In the genomic region with DNA sequence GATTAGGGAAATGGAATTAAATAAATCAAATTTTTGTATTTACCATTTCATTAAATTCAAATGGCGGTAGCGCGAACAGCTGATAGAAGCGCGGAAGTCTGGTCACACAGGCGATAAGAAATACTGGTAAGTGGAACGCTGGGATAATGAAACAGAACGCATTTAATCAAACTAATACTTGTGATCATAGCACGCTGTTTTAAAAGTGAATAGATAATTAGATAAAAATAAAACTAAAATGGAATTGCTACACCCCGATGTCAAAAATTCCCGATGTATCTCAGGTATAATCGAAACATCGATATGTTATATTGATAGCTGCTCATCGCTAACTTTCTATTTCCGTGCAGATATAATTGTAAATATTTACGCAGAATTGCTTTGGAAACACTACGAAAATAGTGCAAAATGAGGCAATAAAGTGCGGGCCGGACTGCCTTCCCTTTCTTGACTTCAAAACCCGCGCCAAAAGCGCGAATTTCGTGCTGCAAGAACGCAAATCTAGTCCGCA, we compare ENCODE assay signal across 1 fruit fly cellular context.
TF ChIP-seq lines count a peak whose summit lies in the region.

TSS of gene okr (minus strand) at position 96 of the 511 bp plus-strand sequence.
TSS of gene CG3558 (plus strand) at position 207 of the 511 bp plus-strand sequence.

TF ChIP-seq in whole organism, embryonic, 481 proteins besides CTCF, POLR2A, EP300 and RAD21 (continued from another document and continues in another):
- TF ChIP-seq stwl (tag; optimal IDR thresholded peaks at IDR 0.05; lab: Kevin White, UChicago) (peak; percentile 74), Asciz (GFP tag; optimal IDR thresholded peaks at IDR 0.05; lab: Kevin White, UChicago) (no peak), her (GFP tag; optimal IDR thresholded peaks at IDR 0.05; lab: Kevin White, UChicago) (no peak), pros (GFP tag; optimal IDR thresholded peaks at IDR 0.05; lab: Kevin White, UChicago) (no peak), zfh1 (GFP tag; IDR thresholded peaks at IDR 0.05; lab: Robert Waterston, UW) (no peak), pum (GFP tag; optimal IDR thresholded peaks at IDR 0.05; lab: Kevin White, UChicago) (no peak), CG13624 (GFP tag; optimal IDR thresholded peaks at IDR 0.05; lab: Kevin White, UChicago) (no peak), CG6791 (GFP tag; IDR thresholded peaks at IDR 0.05; lab: Robert Waterston, UW; ENCODE audit: partially characterized antibody) (peak; percentile 73), Ravus (GFP tag; IDR thresholded peaks at IDR 0.05; lab: Robert Waterston, UW) (no peak), CG12391 (tag; optimal IDR thresholded peaks at IDR 0.05; lab: Kevin White, UChicago) (peak; percentile 9), Dll (GFP tag; IDR thresholded peaks at IDR 0.05; lab: Robert Waterston, UW; ENCODE audit: partially characterized antibody) (peak; percentile 93), CG31441 (GFP tag; IDR thresholded peaks at IDR 0.05; lab: Robert Waterston, UW) (no peak), CrebB (tag; optimal IDR thresholded peaks at IDR 0.05; lab: Kevin White, UChicago) (no peak), CG13123 (GFP tag; optimal IDR thresholded peaks at IDR 0.05; lab: Kevin White, UChicago) (no peak), zfh2 (GFP tag; optimal IDR thresholded peaks at IDR 0.05; lab: Kevin White, UChicago) (no peak), C15 (GFP tag; IDR thresholded peaks at IDR 0.05; lab: Robert Waterston, UW) (no peak), CG7556 (GFP tag; optimal IDR thresholded peaks at IDR 0.05; lab: Kevin White, UChicago) (no peak), MTF-1 (GFP tag; optimal IDR thresholded peaks at IDR 0.05; lab: Kevin White, UChicago; ENCODE audit: borderline replicate concordance) (no peak), CG9797 (GFP tag; optimal IDR thresholded peaks at IDR 0.05; lab: Kevin White, UChicago) (peak; percentile 83), CG11504 (tag; optimal IDR thresholded peaks at IDR 0.05; lab: Kevin White, UChicago) (no peak), CG9932 (GFP tag; IDR thresholded peaks at IDR 0.05; lab: Robert Waterston, UW) (no peak), rib (GFP tag; IDR thresholded peaks at IDR 0.05; lab: Robert Waterston, UW) (no peak), zf30C (GFP tag; optimal IDR thresholded peaks at IDR 0.05; lab: Kevin White, UChicago) (no peak), CG10431 (GFP tag; optimal IDR thresholded peaks at IDR 0.05; lab: Kevin White, UChicago) (no peak), Atf3 (GFP tag; optimal IDR thresholded peaks at IDR 0.05; lab: Kevin White, UChicago) (no peak), fu2 (GFP tag; optimal IDR thresholded peaks at IDR 0.05; lab: Kevin White, UChicago) (no peak), bowl (GFP tag; IDR thresholded peaks at IDR 0.05; lab: Robert Waterston, UW) (no peak), btn (GFP tag; optimal IDR thresholded peaks at IDR 0.05; lab: Kevin White, UChicago) (no peak), jing (GFP tag; optimal IDR thresholded peaks at IDR 0.05; lab: Kevin White, UChicago) (no peak), hb (GFP tag; IDR thresholded peaks at IDR 0.05; lab: Robert Waterston, UW; ENCODE audit: partially characterized antibody) (peak; percentile 66; the same call in 2 of the 3 replicates), D (optimal IDR thresholded peaks at IDR 0.05; lab: Kevin White, UChicago) (no peak), D (GFP tag; optimal IDR thresholded peaks at IDR 0.05; lab: Kevin White, UChicago) (no peak), CG18599 (GFP tag; optimal IDR thresholded peaks at IDR 0.05; lab: Kevin White, UChicago) (no peak), chinmo (GFP tag; IDR thresholded peaks at IDR 0.05; lab: Robert Waterston, UW; ENCODE audit: partially characterized antibody) (no peak), Scr (GFP tag; IDR thresholded peaks at IDR 0.05; lab: Robert Waterston, UW; ENCODE audit: partially characterized antibody) (peak; percentile 87), dm (GFP tag; optimal IDR thresholded peaks at IDR 0.05; lab: Kevin White, UChicago) (no peak), CG12659 (GFP tag; optimal IDR thresholded peaks at IDR 0.05; lab: Kevin White, UChicago) (peak; percentile 18), Hmx (GFP tag; optimal IDR thresholded peaks at IDR 0.05; lab: Kevin White, UChicago) (no peak), org-1 (GFP tag; optimal IDR thresholded peaks at IDR 0.05; lab: Kevin White, UChicago) (no peak), CG6854 (GFP tag; optimal IDR thresholded peaks at IDR 0.05; lab: Kevin White, UChicago) (no peak), pan (optimal IDR thresholded peaks at IDR 0.05; lab: Kevin White, UChicago) (no peak), pan (GFP tag; optimal IDR thresholded peaks at IDR 0.05 in 1 of 2, IDR thresholded peaks at IDR 0.05 in 1 of 2) (no peak), en (GFP tag; optimal IDR thresholded peaks at IDR 0.05; lab: Kevin White, UChicago) (no peak), CG11723 (GFP tag; optimal IDR thresholded peaks at IDR 0.05; lab: Kevin White, UChicago) (no peak), z (GFP tag; IDR thresholded peaks at IDR 0.05; lab: Robert Waterston, UW) (no peak), Fer3 (tag; optimal IDR thresholded peaks at IDR 0.05; lab: Kevin White, UChicago) (no peak), ap (GFP tag; IDR thresholded peaks at IDR 0.05; lab: Robert Waterston, UW) (no peak), Dbx (GFP tag; IDR thresholded peaks at IDR 0.05; lab: Robert Waterston, UW) (no peak), kni (GFP tag; optimal IDR thresholded peaks at IDR 0.05; lab: Kevin White, UChicago) (no peak), ro (GFP tag; IDR thresholded peaks at IDR 0.05; lab: Robert Waterston, UW) (no peak), kay (GFP tag; optimal IDR thresholded peaks at IDR 0.05; lab: Kevin White, UChicago) (no peak), luna (GFP tag; optimal IDR thresholded peaks at IDR 0.05; lab: Kevin White, UChicago) (no peak), CG8924 (tag; optimal IDR thresholded peaks at IDR 0.05; lab: Kevin White, UChicago) (peak; percentile 24), wor (GFP tag; IDR thresholded peaks at IDR 0.05; lab: Robert Waterston, UW) (no peak), emc (GFP tag; optimal IDR thresholded peaks at IDR 0.05; lab: Kevin White, UChicago) (no peak), CG17829 (tag; optimal IDR thresholded peaks at IDR 0.05; lab: Kevin White, UChicago) (peak; percentile 8), vfl (GFP tag; optimal IDR thresholded peaks at IDR 0.05; lab: Kevin White, UChicago) (no peak), CG1792 (GFP tag; optimal IDR thresholded peaks at IDR 0.05; lab: Kevin White, UChicago) (no peak), CG16813 (GFP tag; IDR thresholded peaks at IDR 0.05; lab: Robert Waterston, UW; ENCODE audit: partially characterized antibody) (peak; percentile 84), CG4282 (GFP tag; optimal IDR thresholded peaks at IDR 0.05; lab: Kevin White, UChicago) (no peak), CG3847 (GFP tag; IDR thresholded peaks at IDR 0.05; lab: Robert Waterston, UW) (no peak), CG4730 (GFP tag; IDR thresholded peaks at IDR 0.05; lab: Robert Waterston, UW) (no peak), NK7.1 (GFP tag; optimal IDR thresholded peaks at IDR 0.05; lab: Kevin White, UChicago) (no peak), Ets97D (GFP tag; optimal IDR thresholded peaks at IDR 0.05; lab: Kevin White, UChicago) (peak; percentile 48), cad (GFP tag; optimal IDR thresholded peaks at IDR 0.05; lab: Kevin White, UChicago) (no peak), mld (GFP tag; IDR thresholded peaks at IDR 0.05; lab: Robert Waterston, UW; ENCODE audit: partially characterized antibody) (no peak), grn (GFP tag; optimal IDR thresholded peaks at IDR 0.05; lab: Kevin White, UChicago) (no peak), CG10654 (GFP tag; optimal IDR thresholded peaks at IDR 0.05; lab: Kevin White, UChicago) (no peak), CG9876 (GFP tag; optimal IDR thresholded peaks at IDR 0.05; lab: Kevin White, UChicago) (no peak), CG12744 (GFP tag; optimal IDR thresholded peaks at IDR 0.05; lab: Kevin White, UChicago) (no peak), Xbp1 (GFP tag; optimal IDR thresholded peaks at IDR 0.05; lab: Kevin White, UChicago) (no peak), odd (GFP tag; optimal IDR thresholded peaks at IDR 0.05; lab: Kevin White, UChicago) (no peak), fd96Cb (tag; optimal IDR thresholded peaks at IDR 0.05; lab: Kevin White, UChicago) (no peak), lov (optimal IDR thresholded peaks at IDR 0.05; lab: Kevin White, UChicago) (no peak), lov (GFP tag; IDR thresholded peaks at IDR 0.05; lab: Robert Waterston, UW) (no peak), Lim3 (GFP tag; IDR thresholded peaks at IDR 0.05; lab: Robert Waterston, UW) (no peak), E2f2 (GFP tag; IDR thresholded peaks at IDR 0.05; lab: Robert Waterston, UW) (peak; percentile 88), CG15479 (GFP tag; optimal IDR thresholded peaks at IDR 0.05; lab: Kevin White, UChicago) (no peak), BEAF-32 (GFP tag; optimal IDR thresholded peaks at IDR 0.05; lab: Kevin White, UChicago) (peak; percentile 87), NFAT (GFP tag; IDR thresholded peaks at IDR 0.05; lab: Robert Waterston, UW) (no peak), Hmr (GFP tag; optimal IDR thresholded peaks at IDR 0.05; lab: Kevin White, UChicago) (no peak), CG12071 (GFP tag; optimal IDR thresholded peaks at IDR 0.05; lab: Kevin White, UChicago) (no peak), dpn (GFP tag; optimal IDR thresholded peaks at IDR 0.05; lab: Kevin White, UChicago) (no peak), schlank (tag; optimal IDR thresholded peaks at IDR 0.05; lab: Kevin White, UChicago) (no peak), CG10209 (GFP tag; optimal IDR thresholded peaks at IDR 0.05; lab: Kevin White, UChicago) (no peak), CG12299 (tag; optimal IDR thresholded peaks at IDR 0.05; lab: Kevin White, UChicago) (no peak), tin (GFP tag; optimal IDR thresholded peaks at IDR 0.05; lab: Kevin White, UChicago) (no peak), Hr39 (optimal IDR thresholded peaks at IDR 0.05; lab: Kevin White, UChicago) (no peak), Deaf1 (tag; optimal IDR thresholded peaks at IDR 0.05; lab: Kevin White, UChicago) (no peak), CG11695 (GFP tag; IDR thresholded peaks at IDR 0.05; lab: Robert Waterston, UW) (no peak), slp2 (GFP tag; optimal IDR thresholded peaks at IDR 0.05; lab: Kevin White, UChicago) (no peak), CG31388 (GFP tag; optimal IDR thresholded peaks at IDR 0.05; lab: Kevin White, UChicago) (no peak), Bteb2 (GFP tag; optimal IDR thresholded peaks at IDR 0.05; lab: Kevin White, UChicago) (peak; percentile 32), CG13287 (GFP tag; IDR thresholded peaks at IDR 0.05; lab: Robert Waterston, UW; ENCODE audit: partially characterized antibody) (peak; percentile 90), Fer1 (GFP tag; optimal IDR thresholded peaks at IDR 0.05; lab: Kevin White, UChicago) (no peak), Sry-δ (GFP tag; optimal IDR thresholded peaks at IDR 0.05; lab: Kevin White, UChicago) (peak; percentile 89), CG8089 (GFP tag; optimal IDR thresholded peaks at IDR 0.05; lab: Kevin White, UChicago) (no peak), HLH54F (GFP tag; optimal IDR thresholded peaks at IDR 0.05; lab: Kevin White, UChicago) (no peak), CG32532 (GFP tag; IDR thresholded peaks at IDR 0.05; lab: Robert Waterston, UW) (no peak; the same call in 1 of the 2 replicates), CG4404 (GFP tag; IDR thresholded peaks at IDR 0.05; lab: Robert Waterston, UW) (no peak), jigr1 (GFP tag; IDR thresholded peaks at IDR 0.05; lab: Robert Waterston, UW) (no peak), CG4424 (GFP tag; optimal IDR thresholded peaks at IDR 0.05; lab: Kevin White, UChicago) (no peak), hkb (optimal IDR thresholded peaks at IDR 0.05; lab: Kevin White, UChicago) (no peak), hkb (GFP tag; IDR thresholded peaks at IDR 0.05; lab: Robert Waterston, UW) (no peak), CG15269 (tag; optimal IDR thresholded peaks at IDR 0.05; lab: Kevin White, UChicago) (no peak), sqz (GFP tag; optimal IDR thresholded peaks at IDR 0.05; lab: Kevin White, UChicago) (no peak), NfI (GFP tag; optimal IDR thresholded peaks at IDR 0.05; lab: Kevin White, UChicago) (no peak), Kr (GFP tag; optimal IDR thresholded peaks at IDR 0.05; lab: Kevin White, UChicago) (no peak), tll (GFP tag; optimal IDR thresholded peaks at IDR 0.05; lab: Kevin White, UChicago) (no peak), CG2199 (GFP tag; IDR thresholded peaks at IDR 0.05; lab: Robert Waterston, UW) (no peak), unpg (GFP tag; optimal IDR thresholded peaks at IDR 0.05; lab: Kevin White, UChicago) (no peak), CG12104 (GFP tag; optimal IDR thresholded peaks at IDR 0.05; lab: Kevin White, UChicago) (no peak), dan (GFP tag; IDR thresholded peaks at IDR 0.05; lab: Robert Waterston, UW) (no peak), gcm2 (GFP tag; optimal IDR thresholded peaks at IDR 0.05; lab: Kevin White, UChicago) (no peak), CG10274 (GFP tag; optimal IDR thresholded peaks at IDR 0.05; lab: Kevin White, UChicago) (no peak), Pdp1 (GFP tag; optimal IDR thresholded peaks at IDR 0.05; lab: Kevin White, UChicago) (peak in 1 of 2 experiments; percentile 1), Six4 (GFP tag; optimal IDR thresholded peaks at IDR 0.05; lab: Kevin White, UChicago) (no peak), Bdp1 (GFP tag; optimal IDR thresholded peaks at IDR 0.05; lab: Kevin White, UChicago) (no peak), Oaz (GFP tag; IDR thresholded peaks at IDR 0.05; lab: Robert Waterston, UW) (no peak), CG8388 (GFP tag; optimal IDR thresholded peaks at IDR 0.05; lab: Kevin White, UChicago) (no peak), CG9817 (tag; optimal IDR thresholded peaks at IDR 0.05; lab: Kevin White, UChicago) (no peak), CG32767 (GFP tag; IDR thresholded peaks at IDR 0.05; lab: Robert Waterston, UW) (no peak), sug (tag; optimal IDR thresholded peaks at IDR 0.05; lab: Kevin White, UChicago) (no peak), HmgZ (tag; optimal IDR thresholded peaks at IDR 0.05; lab: Kevin White, UChicago) (no peak), CG33557 (GFP tag; optimal IDR thresholded peaks at IDR 0.05; lab: Kevin White, UChicago) (no peak), corto (GFP tag; optimal IDR thresholded peaks at IDR 0.05; lab: Kevin White, UChicago) (no peak), chif (GFP tag; optimal IDR thresholded peaks at IDR 0.05; lab: Kevin White, UChicago) (no peak), Opbp (GFP tag; IDR thresholded peaks at IDR 0.05; lab: Robert Waterston, UW; ENCODE audit: partially characterized antibody) (peak; percentile 69; the same call in 2 of the 3 replicates), CG30020 (tag; optimal IDR thresholded peaks at IDR 0.05; lab: Kevin White, UChicago) (peak; percentile 76), CG2116 (GFP tag; optimal IDR thresholded peaks at IDR 0.05; lab: Kevin White, UChicago) (peak; percentile 85), phol (tag; optimal IDR thresholded peaks at IDR 0.05; lab: Kevin White, UChicago) (peak; percentile 83)
